Worm (Caenorhabditis elegans) whole organism, midembryonic: Measurements from ENCODE around the gene ilys-2.

Experiments used
- T22C8.4 ChIP-seq: fragments of 200-800 bp; sonication (Bioruptor generic); IDR thresholded peaks from 2 replicates; pipeline ENCODE4 v1.3.6; 2022; ENCODE audit warnings: missing genetic modification characterization, missing compliant biosample characterization
- cog-1 ChIP-seq: sonication (generic microtip); optimal IDR thresholded peaks from 2 replicates; lab custom pipeline; 2016; ENCODE audit warnings: missing genetic modification characterization, missing compliant biosample characterization
- flt-1 ChIP-seq: fragments of 200-800 bp; sonication (Bioruptor generic); IDR thresholded peaks from 2 replicates; pipeline ENCODE4 v1.3.6; 2022; ENCODE audit warnings: missing genetic modification characterization, missing compliant biosample characterization
- klf-2 ChIP-seq: fragments of 200-800 bp; sonication (Bioruptor generic); conservative IDR thresholded peaks from 2 replicates; pipeline ENCODE4 v1.3.6; 2022; ENCODE audit warnings: missing genetic modification reagents, missing genetic modification characterization, missing compliant biosample characterization
- med-1 ChIP-seq: sonication (generic microtip); optimal IDR thresholded peaks from 2 replicates; lab custom pipeline; 2017; ENCODE audit warnings: missing genetic modification characterization, mild to moderate bottlenecking, missing compliant biosample characterization, antibody characterized with exemption, missing genetic modification reagents; ENCODE audit not compliant: insufficient read depth
- ref-1 ChIP-seq: fragments of 200-800 bp; sonication (Bioruptor generic); conservative IDR thresholded peaks from 2 replicates; pipeline ENCODE4 v1.3.6; 2022; ENCODE audit warnings: missing genetic modification reagents, missing genetic modification characterization, missing compliant biosample characterization
- tab-1 ChIP-seq: fragments of 200-800 bp; sonication (Bioruptor generic); IDR thresholded peaks from 2 replicates; pipeline ENCODE4 v1.3.6; 2022; ENCODE audit warnings: missing genetic modification characterization, missing compliant biosample characterization
- ztf-23 ChIP-seq: fragments of 200-800 bp; sonication (Bioruptor generic); IDR thresholded peaks from 2 replicates; pipeline ENCODE4 v1.3.6; 2022; ENCODE audit warnings: missing genetic modification reagents, missing genetic modification characterization, missing compliant biosample characterization
- ztf-29 ChIP-seq: fragments of 200-800 bp; sonication (Bioruptor generic); IDR thresholded peaks from 2 replicates; pipeline ENCODE4 v1.3.6; 2022; ENCODE audit warnings: missing genetic modification reagents, missing genetic modification characterization, missing compliant biosample characterization

ilys-2 gene

DNA sequence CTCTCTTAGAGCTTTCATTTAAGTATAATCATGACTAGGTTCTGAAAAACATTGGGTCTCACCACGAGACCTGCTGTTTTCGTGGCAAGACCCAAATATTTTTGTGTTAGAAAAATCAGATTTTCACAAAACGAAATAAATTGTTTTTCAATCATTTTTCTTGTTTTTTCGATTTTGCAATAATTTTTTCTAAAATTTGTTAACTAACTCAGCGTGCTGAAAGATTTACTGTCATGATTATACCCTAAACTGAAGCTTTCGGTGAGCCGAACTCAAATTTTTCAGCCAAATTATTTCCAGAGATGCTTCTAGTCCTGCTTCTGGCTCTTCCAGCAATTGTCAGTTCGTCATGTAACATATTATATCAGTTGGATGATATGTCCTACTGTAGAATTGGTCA, 14.5 kb downstream of the ilys-2 start, which contains the start of gene Y69A2AL.2:
Y69A2AL.2 (plus strand) TSS at position 301 of the 400 bp plus-strand sequence.
- TF ChIP-seq med-1 (no peak), ztf-23 (GFP tag; lab: Robert Waterston, UW) (no peak), cog-1 (tag; lab: Kevin White, UChicago) (no peak), flt-1 (GFP tag; lab: Robert Waterston, UW) (no peak), klf-2 (GFP tag; lab: Robert Waterston, UW) (no peak), ref-1 (no peak), T22C8.4 (GFP tag; lab: Robert Waterston, UW) (no peak), tab-1 (GFP tag; lab: Robert Waterston, UW) (no peak), ztf-29 (GFP tag; lab: Robert Waterston, UW) (no peak)

DNA sequence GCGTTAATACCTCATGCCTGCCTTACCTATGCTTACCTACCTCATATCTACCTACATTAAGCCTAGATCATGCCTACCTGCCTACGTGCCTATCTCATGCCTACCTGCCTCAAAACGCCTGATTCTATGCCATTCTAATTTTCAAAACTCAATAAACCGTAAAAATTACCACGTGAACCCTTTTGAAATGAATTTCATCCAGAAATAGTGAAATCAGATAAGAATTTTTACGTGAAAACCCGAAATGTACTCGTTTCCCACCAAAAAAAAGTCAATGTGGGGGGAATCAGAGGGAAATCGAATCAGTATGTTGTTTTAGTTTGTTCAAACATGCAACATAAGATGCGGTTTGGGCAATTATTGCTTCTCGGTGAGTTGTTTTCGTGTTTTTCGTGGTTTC, 21.0 kb downstream of the ilys-2 start, which contains the start of gene Y69A2AR.19:
Y69A2AR.19 (plus strand) TSS at position 301 of the 400 bp plus-strand sequence.
- TF ChIP-seq cog-1 (tag; lab: Kevin White, UChicago), result no peak
- TF ChIP-seq tab-1 (GFP tag; lab: Robert Waterston, UW), result no peak
- TF ChIP-seq T22C8.4 (GFP tag; lab: Robert Waterston, UW), result no peak
- TF ChIP-seq ztf-23 (GFP tag; lab: Robert Waterston, UW), result no peak
- TF ChIP-seq med-1, result no peak
- TF ChIP-seq ref-1, result no peak
- no peak for TF ChIP-seq ztf-29 (GFP tag; lab: Robert Waterston, UW)
- no peak for TF ChIP-seq flt-1 (GFP tag; lab: Robert Waterston, UW)
- TF ChIP-seq klf-2 (GFP tag; lab: Robert Waterston, UW), result no peak

DNA sequence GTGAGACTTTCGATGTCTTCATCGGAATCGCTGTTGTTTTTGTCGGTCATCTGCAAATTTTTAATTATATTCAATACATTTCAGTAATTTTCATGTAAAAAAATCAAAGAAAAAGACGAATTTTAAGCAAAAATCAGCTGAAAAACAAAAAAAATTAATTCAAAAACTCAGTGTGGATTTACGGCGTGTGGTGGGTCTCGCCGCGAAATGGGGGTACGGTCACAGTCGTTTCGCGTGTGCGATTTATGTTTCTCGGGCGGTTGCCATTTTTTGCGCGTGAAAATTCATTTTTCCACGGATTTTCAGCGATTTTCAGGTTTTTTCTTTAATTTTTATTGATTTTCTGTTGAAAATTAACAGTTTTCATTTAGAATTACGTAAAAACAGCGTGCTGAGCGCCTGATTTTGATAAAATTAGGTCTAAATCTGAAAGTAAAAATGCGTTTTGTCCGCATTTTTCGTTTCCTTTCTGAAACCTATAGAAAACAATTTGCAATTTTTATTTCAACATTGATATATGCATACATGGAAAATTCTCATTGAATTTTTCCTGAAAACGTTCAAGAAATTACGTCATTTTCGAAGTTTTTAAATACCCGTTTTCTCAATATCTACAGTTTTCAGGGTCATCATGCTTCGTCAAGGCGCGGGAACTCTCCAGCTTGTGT, 27.8 kb downstream of the ilys-2 start, which contains the start of the genes ccdc-12 and Y69A2AR.18:
ccdc-12 (minus strand) TSS at position 57 of the 668 bp plus-strand sequence.
Y69A2AR.18 (plus strand) TSS at position 618 of the 668 bp plus-strand sequence.
- no peak for TF ChIP-seq T22C8.4 (GFP tag; lab: Robert Waterston, UW)

- TF ChIP-seq med-1, result no peak
Observed at ce11 chrIV:2496084-2496483, 28.6 kb downstream of the ilys-2 start.

DNA sequence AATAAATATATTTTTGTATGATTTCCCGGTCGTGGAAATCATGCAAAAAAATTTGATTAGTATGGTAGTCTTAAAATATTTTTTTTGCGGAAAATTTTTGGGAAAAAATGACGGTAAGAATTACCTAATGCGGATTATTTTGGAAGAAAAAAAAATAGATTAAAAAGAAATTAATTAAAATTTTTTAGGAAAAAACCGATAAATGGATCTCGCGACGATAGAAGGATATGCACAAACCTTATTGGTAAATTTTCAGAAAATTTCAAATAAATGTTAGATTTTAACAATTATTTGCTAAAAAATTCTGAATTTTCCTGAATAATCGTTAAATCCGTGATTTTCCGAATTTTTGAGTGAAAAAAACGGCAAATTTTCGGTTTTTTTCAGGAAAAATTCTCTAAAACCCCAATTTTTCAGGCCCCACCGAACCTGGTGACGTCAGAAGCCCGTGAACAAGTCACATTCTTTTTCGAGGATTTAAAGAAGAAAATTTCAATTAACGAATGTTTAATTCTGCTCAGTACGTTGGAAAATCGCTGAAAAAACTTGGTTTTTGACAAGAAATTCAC, 30.2 kb downstream of the ilys-2 start, which contains the start of gene Y69A2AR.16:
Y69A2AR.16 (plus strand) TSS at position 189 of the 569 bp plus-strand sequence.
- no peak for TF ChIP-seq tab-1 (GFP tag; lab: Robert Waterston, UW)
- TF ChIP-seq klf-2 (GFP tag; lab: Robert Waterston, UW), result no peak
- no peak for TF ChIP-seq ztf-29 (GFP tag; lab: Robert Waterston, UW)
- no peak for TF ChIP-seq ztf-23 (GFP tag; lab: Robert Waterston, UW)
- TF ChIP-seq cog-1 (tag; lab: Kevin White, UChicago), result no peak
- TF ChIP-seq med-1, result no peak
- TF ChIP-seq ref-1, result no peak
- TF ChIP-seq flt-1 (GFP tag; lab: Robert Waterston, UW), result no peak

- TF ChIP-seq ref-1 (no peak), med-1 (no peak), flt-1 (GFP tag; lab: Robert Waterston, UW) (no peak), ztf-29 (GFP tag; lab: Robert Waterston, UW) (no peak), cog-1 (tag; lab: Kevin White, UChicago) (no peak)
Observed at ce11 chrIV:2507824-2508223, 40.3 kb downstream of the ilys-2 start, which contains the start of gene Y69A2AR.22. TSS of gene Y69A2AR.22 (minus strand) at chrIV:2507924.
